Fruit fly (Drosophila melanogaster) whole organism, prepupa: ENCODE results near the gene sordd1.

ENCODE experiments used
- Blimp-1 ChIP-seq: fragments of 200-800 bp; sonication (Bioruptor generic); optimal IDR thresholded peaks from 3 replicates; lab custom pipeline; 2017; ENCODE audit warnings: missing biosample characterization, missing genetic modification characterization, mild to moderate bottlenecking, moderate library complexity, missing genetic modification reagents
- CG10669 ChIP-seq: fragments of 200-800 bp; sonication (Bioruptor generic); optimal IDR thresholded peaks from 3 replicates; lab custom pipeline; 2018; ENCODE audit warnings: missing biosample characterization, mild to moderate bottlenecking, missing genetic modification characterization, moderate library complexity
- CG11762 ChIP-seq: fragments of 200-800 bp; sonication (Bioruptor generic); optimal IDR thresholded peaks from 3 replicates; lab custom pipeline; 2016; ENCODE audit warnings: missing biosample characterization, missing genetic modification characterization; ENCODE audit not compliant: insufficient read depth
- CG11902 ChIP-seq: fragments of 200-800 bp; sonication (Bioruptor generic); optimal IDR thresholded peaks from 3 replicates; lab custom pipeline; 2016; ENCODE audit warnings: missing biosample characterization, missing genetic modification characterization
- CG1621 ChIP-seq: fragments of 200-800 bp; sonication (Bioruptor generic); optimal IDR thresholded peaks from 3 replicates; lab custom pipeline; 2018; ENCODE audit warnings: missing biosample characterization, mild to moderate bottlenecking, missing genetic modification characterization
- CG16779 ChIP-seq: fragments of 200-800 bp; sonication (Bioruptor generic); optimal IDR thresholded peaks from 3 replicates; lab custom pipeline; 2017; ENCODE audit warnings: missing biosample characterization, mild to moderate bottlenecking, missing genetic modification characterization
- CG34406 ChIP-seq: fragments of 200-800 bp; sonication (Bioruptor generic); optimal IDR thresholded peaks from 3 replicates; lab custom pipeline; 2016; ENCODE audit warnings: missing biosample characterization, missing genetic modification characterization
- CG3919 ChIP-seq: fragments of 200-800 bp; sonication (Bioruptor generic); optimal IDR thresholded peaks from 3 replicates; lab custom pipeline; 2016; ENCODE audit warnings: missing biosample characterization, missing genetic modification characterization
- CG6163 ChIP-seq: fragments of 200-800 bp; sonication (Bioruptor generic); IDR thresholded peaks from 3 replicates; pipeline ENCODE4 v1.3.6; 2022; ENCODE audit warnings: missing biosample characterization, missing genetic modification characterization
- CG6792 ChIP-seq: fragments of 200-800 bp; sonication (Bioruptor generic); optimal IDR thresholded peaks from 3 replicates; lab custom pipeline; 2016; ENCODE audit warnings: missing biosample characterization, missing genetic modification characterization
- CG6808 ChIP-seq: fragments of 200-800 bp; sonication (Bioruptor generic); optimal IDR thresholded peaks from 3 replicates; lab custom pipeline; 2017; ENCODE audit warnings: missing biosample characterization, missing genetic modification characterization, mild to moderate bottlenecking, moderate library complexity, missing genetic modification reagents
- CG7368 ChIP-seq: fragments of 200-800 bp; sonication (Bioruptor generic); optimal IDR thresholded peaks from 3 replicates; lab custom pipeline; 2016; ENCODE audit warnings: missing biosample characterization, missing genetic modification characterization
- CG8632 ChIP-seq: fragments of 200-800 bp; sonication (Bioruptor generic); optimal IDR thresholded peaks from 3 replicates; lab custom pipeline; 2016; ENCODE audit warnings: missing biosample characterization, missing genetic modification characterization
- CG9139 ChIP-seq: fragments of 200-800 bp; sonication (Bioruptor generic); optimal IDR thresholded peaks from 3 replicates; lab custom pipeline; 2017; ENCODE audit warnings: missing biosample characterization, mild to moderate bottlenecking, missing genetic modification characterization
- Eip78C ChIP-seq: fragments of 200-800 bp; sonication (Bioruptor generic); peaks from one replicate; lab custom pipeline; 2016; ENCODE audit warnings: missing biosample characterization, missing genetic modification characterization
- Ets96B ChIP-seq: fragments of 200-800 bp; optimal IDR thresholded peaks from 2 replicates; lab custom pipeline; 2019; ENCODE audit warnings: missing biosample characterization, mild to moderate bottlenecking, missing genetic modification characterization, moderate library complexity
- Hr38 ChIP-seq: sonication (Bioruptor generic); optimal IDR thresholded peaks from 2 replicates; lab custom pipeline; 2016; ENCODE audit warnings: missing biosample characterization, missing genetic modification characterization
- Hr39 ChIP-seq: fragments of 200-800 bp; sonication (Bioruptor generic); optimal IDR thresholded peaks from 2 replicates; lab custom pipeline; 2016; ENCODE audit warnings: missing biosample characterization, missing genetic modification characterization
- Hr4 ChIP-seq: fragments of 200-800 bp; sonication (Bioruptor generic); optimal IDR thresholded peaks from 3 replicates; lab custom pipeline; 2016; ENCODE audit warnings: missing biosample characterization, missing genetic modification characterization
- Lpt ChIP-seq: fragments of 200-800 bp; sonication (Bioruptor generic); optimal IDR thresholded peaks from 3 replicates; lab custom pipeline; 2016; ENCODE audit warnings: missing biosample characterization, missing genetic modification characterization
- Met ChIP-seq: fragments of 200-800 bp; sonication (Bioruptor generic); optimal IDR thresholded peaks from 3 replicates; lab custom pipeline; 2016; ENCODE audit warnings: missing biosample characterization, missing genetic modification characterization
- Sox102F ChIP-seq: fragments of 200-800 bp; sonication (Bioruptor generic); optimal IDR thresholded peaks from 2 replicates; lab custom pipeline; 2016; ENCODE audit warnings: missing biosample characterization, mild to moderate bottlenecking, missing genetic modification characterization
- Sox15 ChIP-seq: fragments of 200-800 bp; sonication (Bioruptor generic); optimal IDR thresholded peaks from 3 replicates; lab custom pipeline; 2016; ENCODE audit warnings: missing biosample characterization, missing genetic modification characterization
- achi ChIP-seq: fragments of 200-800 bp; sonication (Bioruptor generic); optimal IDR thresholded peaks from 3 replicates; lab custom pipeline; 2016; ENCODE audit warnings: missing biosample characterization, missing genetic modification characterization
- cyc ChIP-seq: fragments of 200-800 bp; sonication (Bioruptor generic); optimal IDR thresholded peaks from 3 replicates; lab custom pipeline; 2016; ENCODE audit warnings: missing biosample characterization, missing genetic modification characterization
- eg ChIP-seq: fragments of 200-800 bp; sonication (Bioruptor generic); IDR thresholded peaks from 3 replicates; pipeline ENCODE4 v1.3.6; 2022; ENCODE audit warnings: missing biosample characterization, missing genetic modification characterization
- esn ChIP-seq: fragments of 200-800 bp; sonication (Bioruptor generic); optimal IDR thresholded peaks from 2 replicates; lab custom pipeline; 2016; ENCODE audit warnings: missing biosample characterization, mild to moderate bottlenecking, missing genetic modification characterization, moderate library complexity
- fd59A ChIP-seq: fragments of 200-800 bp; sonication (Bioruptor generic); optimal IDR thresholded peaks from 2 replicates; lab custom pipeline; 2017; ENCODE audit warnings: missing biosample characterization, mild to moderate bottlenecking, missing genetic modification characterization, missing genetic modification reagents
- fd85E ChIP-seq: fragments of 200-800 bp; sonication (Bioruptor generic); optimal IDR thresholded peaks from 3 replicates; lab custom pipeline; 2016; ENCODE audit warnings: missing biosample characterization, missing genetic modification characterization
- net ChIP-seq: fragments of 200-800 bp; sonication (Bioruptor generic); optimal IDR thresholded peaks from 3 replicates; lab custom pipeline; 2016; ENCODE audit warnings: missing biosample characterization, missing genetic modification characterization
- salr ChIP-seq, 2 experiments: fragments of 200-800 bp; sonication (Bioruptor generic); optimal IDR thresholded peaks; 3 replicates each; lab custom pipeline; 2016 to 2018; ENCODE audit warnings: missing biosample characterization in 2 of 2, missing genetic modification characterization in 2 of 2, mild to moderate bottlenecking in 1 of 2
- spab ChIP-seq: fragments of 200-800 bp; sonication (Bioruptor generic); optimal IDR thresholded peaks from 2 replicates; lab custom pipeline; 2017; ENCODE audit warnings: missing biosample characterization, mild to moderate bottlenecking, missing genetic modification characterization, missing genetic modification reagents
- ss ChIP-seq, 2 experiments: fragments of 200-800 bp; sonication (Bioruptor generic); optimal IDR thresholded peaks; 2 replicates in 1 of 2; 3 replicates in 1 of 2; lab custom pipeline; 2017 to 2018; ENCODE audit warnings: mild to moderate bottlenecking in 2 of 2, missing biosample characterization in 2 of 2, missing genetic modification characterization in 2 of 2, moderate library complexity in 1 of 2
- svp ChIP-seq: fragments of 200-800 bp; sonication (Bioruptor generic); peaks from one replicate; lab custom pipeline; 2016; ENCODE audit warnings: missing biosample characterization, missing genetic modification characterization
- topi ChIP-seq: fragments of 200-800 bp; sonication (Bioruptor generic); optimal IDR thresholded peaks from 3 replicates; lab custom pipeline; 2016; ENCODE audit warnings: missing biosample characterization, missing genetic modification characterization
- vri ChIP-seq: fragments of 200-800 bp; sonication (Bioruptor generic); optimal IDR thresholded peaks from 3 replicates; lab custom pipeline; 2016; ENCODE audit warnings: missing biosample characterization, mild to moderate bottlenecking, missing genetic modification characterization

Gene sordd1

DNA sequence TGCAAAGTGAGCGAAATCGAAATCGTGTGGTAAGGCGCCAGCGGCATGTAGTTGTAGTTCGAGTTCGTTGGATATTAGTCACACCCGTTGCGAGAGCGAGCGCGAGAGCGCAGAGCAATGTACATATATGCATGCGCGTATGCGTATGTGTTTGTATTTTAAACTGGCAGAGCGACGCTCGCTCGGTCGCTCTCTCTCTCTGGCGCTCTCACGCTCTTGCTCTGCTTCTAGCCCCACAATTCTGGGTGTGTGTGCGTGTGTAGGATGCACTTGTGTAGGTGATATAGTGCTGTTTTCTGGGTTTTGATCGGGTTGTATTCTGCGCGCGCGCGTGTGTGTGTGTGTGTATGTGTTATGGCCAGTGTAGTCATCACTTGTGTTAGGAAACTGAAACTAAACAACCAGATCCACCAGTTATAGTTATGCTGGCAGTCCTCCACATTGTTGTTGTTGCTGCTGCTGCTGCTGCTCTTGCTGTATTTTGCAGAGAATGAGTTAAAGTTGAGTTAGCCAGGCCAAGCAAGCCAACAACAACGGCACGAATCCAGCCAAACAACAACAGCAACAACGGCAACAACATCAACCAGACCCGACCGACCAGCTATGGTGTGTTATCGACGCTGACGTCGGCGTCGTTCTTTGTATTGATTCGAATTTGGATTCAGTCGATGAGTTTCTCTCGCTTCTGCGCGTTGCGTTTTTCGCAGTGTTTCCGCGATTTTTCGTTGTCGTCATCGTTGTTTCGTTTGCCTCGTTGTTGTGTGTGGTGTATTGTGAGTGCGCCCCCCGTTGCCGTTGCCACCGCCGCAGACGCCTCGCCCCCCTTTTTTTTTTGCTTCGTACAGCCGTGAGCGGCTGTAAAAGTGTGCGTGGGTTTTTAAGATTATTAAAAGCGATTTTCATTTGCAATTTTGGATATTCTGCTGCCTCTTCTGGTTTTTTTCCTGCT lies 16.1 kb upstream of the sordd1 start (continued):
- TF ChIP-seq CG10669 = no peak
- TF ChIP-seq achi = no peak
- no peak for TF ChIP-seq Hr39 (GFP tag; lab: Kevin White, UChicago)
- no peak for TF ChIP-seq CG6792
- TF ChIP-seq topi = no peak
- no peak for TF ChIP-seq Hr4
- no peak for TF ChIP-seq spab (GFP tag; lab: Kevin White, UChicago)
- peak; percentile 2 to 11 for TF ChIP-seq ss (GFP tag; optimal IDR thresholded peaks at IDR 0.05; lab: Kevin White, UChicago)
- TF ChIP-seq esn (GFP tag; lab: Kevin White, UChicago) = no peak
- TF ChIP-seq CG9139 (GFP tag; lab: Kevin White, UChicago) = peak; percentile 1
- TF ChIP-seq Hr38 (GFP tag; lab: Kevin White, UChicago) = no peak
- TF ChIP-seq Met (GFP tag; lab: Kevin White, UChicago) = peak; percentile 29
- peak; percentile 54 for TF ChIP-seq vri (GFP tag; lab: Kevin White, UChicago)
- TF ChIP-seq net (GFP tag; lab: Kevin White, UChicago) = no peak
- peak; percentile 48 for TF ChIP-seq eg (GFP tag; lab: Robert Waterston, UW)
- TF ChIP-seq CG34406 (GFP tag; lab: Kevin White, UChicago) = no peak
- TF ChIP-seq Blimp-1 = no peak
- TF ChIP-seq CG3919 = no peak
- peak; percentile 44 for TF ChIP-seq svp (GFP tag; lab: Kevin White, UChicago)
- TF ChIP-seq CG6808 (GFP tag; lab: Kevin White, UChicago) = peak; percentile 22
- TF ChIP-seq fd85E (GFP tag; lab: Kevin White, UChicago) = peak; percentile 35
- TF ChIP-seq CG11902 (GFP tag; lab: Kevin White, UChicago) = no peak
- TF ChIP-seq Eip78C (GFP tag; lab: Kevin White, UChicago) = peak; percentile 65
- TF ChIP-seq Ets96B (tag; lab: Kevin White, UChicago) = no peak
- TF ChIP-seq salr (GFP tag; optimal IDR thresholded peaks at IDR 0.05; lab: Kevin White, UChicago) = no peak
- TF ChIP-seq fd59A (GFP tag; lab: Kevin White, UChicago) = no peak
- TF ChIP-seq CG8632 (GFP tag; lab: Kevin White, UChicago) = no peak
- TF ChIP-seq Lpt (GFP tag; lab: Kevin White, UChicago) = peak; percentile 56

DNA sequence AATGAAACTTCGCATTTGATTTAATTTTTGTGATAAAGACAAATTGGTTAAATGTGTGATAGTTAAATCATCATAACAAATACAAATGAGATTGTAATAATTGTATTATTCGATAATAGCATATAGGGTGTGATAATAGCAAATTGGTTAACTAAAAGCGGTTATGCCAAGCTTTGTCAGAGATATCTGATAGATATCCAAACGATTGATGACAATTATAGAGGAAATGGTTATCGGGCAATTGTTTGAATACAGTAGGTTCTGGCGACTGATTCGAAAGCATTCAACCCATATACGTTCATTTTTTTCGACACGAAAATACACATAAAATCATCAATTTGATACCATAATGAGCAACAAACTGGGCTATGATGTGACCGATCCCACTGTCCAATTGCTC lies 13.4 kb upstream of the sordd1 start, which contains the start of gene CG8509:
CG8509 (plus strand) TSS at position 301 of the 400 bp plus-strand sequence.
- no peak for TF ChIP-seq CG11762
- no peak for TF ChIP-seq Sox15 (GFP tag; lab: Kevin White, UChicago)
- no peak for TF ChIP-seq fd59A (GFP tag; lab: Kevin White, UChicago)
- no peak for TF ChIP-seq CG34406 (GFP tag; lab: Kevin White, UChicago)
- TF ChIP-seq Blimp-1 = no peak

DNA sequence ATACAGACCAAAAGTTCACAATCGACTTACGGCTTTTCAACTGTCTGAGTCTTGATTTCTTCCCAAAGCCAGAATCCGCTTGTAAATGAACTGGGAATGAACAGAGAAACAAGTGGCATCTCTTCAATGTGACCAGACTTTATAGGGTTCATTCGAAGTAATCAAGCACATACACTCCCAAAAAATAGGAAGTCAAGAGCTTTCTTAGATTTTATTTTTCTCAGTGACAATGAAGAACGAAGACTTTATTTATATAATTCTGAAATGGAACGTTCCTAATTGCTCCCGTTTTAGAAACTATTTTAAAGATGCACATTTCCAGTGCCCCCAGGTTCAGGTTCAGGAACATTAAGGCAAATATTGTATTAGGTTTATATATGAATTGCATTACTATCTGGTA lies 12.1 kb upstream of the sordd1 start:
- no peak for TF ChIP-seq Eip78C (GFP tag; lab: Kevin White, UChicago)
- no peak for TF ChIP-seq Sox102F (GFP tag; lab: Kevin White, UChicago)
- TF ChIP-seq Hr4 = no peak
- TF ChIP-seq CG16779 (tag; lab: Kevin White, UChicago) = no peak
- no peak for TF ChIP-seq CG6163 (GFP tag; lab: Robert Waterston, UW)
- no peak for TF ChIP-seq CG1621 (tag; lab: Kevin White, UChicago)
- TF ChIP-seq cyc = no peak
- TF ChIP-seq achi = no peak
- no peak for TF ChIP-seq vri (GFP tag; lab: Kevin White, UChicago)
- no peak for TF ChIP-seq CG7368 (GFP tag; lab: Kevin White, UChicago)
